Worm (Caenorhabditis elegans) whole organism, L2 larva: Measurements from ENCODE around the gene F47C12.7.

Experiments used
- ama-1 ChIP-seq: fragments of 150-350 bp; optimal IDR thresholded peaks from 2 replicates; lab custom pipeline; 2018; ENCODE audit warnings: inconsistent platforms
- egl-27 ChIP-seq: sonication (generic microtip); optimal IDR thresholded peaks from 3 replicates; lab custom pipeline; 2017; ENCODE audit warnings: missing biosample characterization, missing genetic modification reagents, missing genetic modification characterization
- mab-5 ChIP-seq: fragments of 150-350 bp; optimal IDR thresholded peaks from 2 replicates; lab custom pipeline; 2014; ENCODE audit warnings: missing biosample characterization, missing genetic modification characterization
- mdl-1 ChIP-seq, 2 experiments: fragments of 150-350 bp in 1 of 2; sonication (generic microtip) in 1 of 2; optimal IDR thresholded peaks; 2 replicates each; lab custom pipeline; 2017; ENCODE audit warnings: missing biosample characterization in 2 of 2, missing genetic modification characterization in 2 of 2
- nhr-10 ChIP-seq: sonication (generic microtip); optimal IDR thresholded peaks from 2 replicates; lab custom pipeline; 2017; ENCODE audit warnings: missing biosample characterization, missing genetic modification characterization
- nhr-12 ChIP-seq: fragments of 150-350 bp; optimal IDR thresholded peaks from 2 replicates; lab custom pipeline; 2014; ENCODE audit warnings: missing biosample characterization, missing genetic modification characterization
- nhr-237 ChIP-seq: fragments of 150-350 bp; optimal IDR thresholded peaks from 2 replicates; lab custom pipeline; 2014; ENCODE audit warnings: missing biosample characterization, missing genetic modification characterization
- sem-4 ChIP-seq: fragments of 150-350 bp; optimal IDR thresholded peaks from 2 replicates; lab custom pipeline; 2014; ENCODE audit warnings: missing biosample characterization, missing genetic modification reagents, missing genetic modification characterization
- skn-1 ChIP-seq: sonication (generic microtip); optimal IDR thresholded peaks from 2 replicates; lab custom pipeline; 2017; ENCODE audit warnings: missing biosample characterization, missing genetic modification characterization
- snpc-4 ChIP-seq: fragments of 150-350 bp; optimal IDR thresholded peaks from 2 replicates; lab custom pipeline; 2014; ENCODE audit warnings: missing biosample characterization, missing genetic modification characterization

ce11 chrIV:4018692-4019387 is 23.6 kb upstream of the F47C12.7 start:
- no peak for TF ChIP-seq egl-27 (tag; lab: Kevin White, UChicago)
- no peak for TF ChIP-seq snpc-4 (tag; lab: Kevin White, UChicago)
- TF ChIP-seq mab-5: no peak
- no peak for TF ChIP-seq skn-1 (tag; lab: Kevin White, UChicago)
- TF ChIP-seq ama-1 (lab: Kevin White, UChicago): no peak
- TF ChIP-seq sem-4 (tag; lab: Kevin White, UChicago): no peak
- TF ChIP-seq nhr-10 (tag; lab: Kevin White, UChicago): no peak
- TF ChIP-seq mdl-1 (tag; optimal IDR thresholded peaks at IDR 0.05; lab: Kevin White, UChicago): no peak
- TF ChIP-seq nhr-237 (tag; lab: Kevin White, UChicago): no peak
- TF ChIP-seq nhr-12 (tag; lab: Kevin White, UChicago): no peak
